Fruit fly (Drosophila melanogaster): Measurements from ENCODE around the gene CG13877.

dm6 chr3L:179490-180261, 38.2 kb upstream of the CG13877 start, which contains the start of gene CG13875:
- TF ChIP-seq CG15710 (tag; optimal IDR thresholded peaks at IDR 0.05): no peak
- no peak for TF ChIP-seq CG32121 (GFP tag; IDR thresholded peaks at IDR 0.05)
- no peak for TF ChIP-seq CG10348 (GFP tag; IDR thresholded peaks at IDR 0.05)
- TF ChIP-seq Pif1B (GFP tag; optimal IDR thresholded peaks at IDR 0.05): no peak

Measured in whole organism, pupa.